Worm (Caenorhabditis elegans) whole organism, L4 larva: ENCODE measurements around the gene Y77E11A.23.

Experiments used
- T26A8.4 ChIP-seq: fragments of 200-800 bp; sonication (Bioruptor generic); IDR thresholded peaks from 2 replicates; pipeline ENCODE4 v1.3.6; 2022; ENCODE audit warnings: missing genetic modification characterization, missing compliant biosample characterization
- Y75B8A.6 ChIP-seq: fragments of 200-800 bp; sonication (Bioruptor generic); IDR thresholded peaks from 2 replicates; pipeline ENCODE4 v1.3.6; 2022; ENCODE audit warnings: missing genetic modification reagents, missing genetic modification characterization, missing compliant biosample characterization
- ZK546.5 ChIP-seq, 2 experiments: sonication (generic microtip); optimal IDR thresholded peaks; 2 replicates each; lab custom pipeline; 2017; ENCODE audit warnings: missing biosample characterization in 2 of 2, missing genetic modification characterization in 2 of 2
- ama-1 ChIP-seq: fragments of 150-350 bp; optimal IDR thresholded peaks from 2 replicates; lab custom pipeline; 2014; ENCODE audit warnings: inconsistent platforms, mixed read lengths
- ceh-20 ChIP-seq: fragments of 200-800 bp; sonication (Bioruptor generic); IDR thresholded peaks from 2 replicates; pipeline ENCODE4 v1.3.6; 2022; ENCODE audit warnings: missing genetic modification reagents, missing genetic modification characterization, missing compliant biosample characterization
- ceh-44 ChIP-seq: fragments of 200-800 bp; sonication (Bioruptor generic); IDR thresholded peaks from 2 replicates; pipeline ENCODE4 v1.3.6; 2022; ENCODE audit warnings: missing genetic modification reagents, missing genetic modification characterization, missing compliant biosample characterization
- ctbp-1 ChIP-seq: fragments of 200-800 bp; sonication (Bioruptor generic); IDR thresholded peaks from 2 replicates; pipeline ENCODE4 v1.3.6; 2022; ENCODE audit warnings: missing genetic modification reagents, missing genetic modification characterization, missing compliant biosample characterization
- daf-16 ChIP-seq, 3 experiments: sonication (generic microtip); optimal IDR thresholded peaks; 2 replicates each; lab custom pipeline; 2016 to 2017; ENCODE audit warnings: missing genetic modification characterization in 3 of 3, missing genetic modification reagents in 3 of 3, mild to moderate bottlenecking in 2 of 3, missing compliant biosample characterization in 2 of 3, missing biosample characterization in 1 of 3, moderate library complexity in 1 of 3
- dmd-6 ChIP-seq: fragments of 200-800 bp; sonication (Bioruptor generic); IDR thresholded peaks from 2 replicates; pipeline ENCODE4 v1.3.6; 2022; ENCODE audit warnings: missing genetic modification reagents, missing genetic modification characterization, missing compliant biosample characterization
- dmd-9 ChIP-seq: fragments of 200-800 bp; sonication (Bioruptor generic); IDR thresholded peaks from 2 replicates; pipeline ENCODE4 v1.3.6; 2022; ENCODE audit warnings: missing genetic modification reagents, missing genetic modification characterization, missing compliant biosample characterization
- dpl-1 ChIP-seq: fragments of 150-350 bp; optimal IDR thresholded peaks from 2 replicates; lab custom pipeline; 2014; ENCODE audit warnings: missing biosample characterization, missing genetic modification reagents, missing genetic modification characterization
- dve-1 ChIP-seq: sonication (generic microtip); optimal IDR thresholded peaks from 2 replicates; lab custom pipeline; 2017; ENCODE audit warnings: antibody characterized with exemption, mild to moderate bottlenecking, missing genetic modification characterization, missing compliant biosample characterization; ENCODE audit not compliant: insufficient read depth
- egl-43 ChIP-seq: fragments of 200-800 bp; sonication (Bioruptor generic); IDR thresholded peaks from 2 replicates; pipeline ENCODE4 v1.3.6; 2022; ENCODE audit warnings: missing genetic modification reagents, missing genetic modification characterization, missing compliant biosample characterization
- hif-1 ChIP-seq, 2 experiments: sonication (generic microtip); optimal IDR thresholded peaks; 2 replicates each; lab custom pipeline; 2016 to 2017; ENCODE audit warnings: missing compliant biosample characterization in 2 of 2, missing genetic modification characterization in 2 of 2, missing genetic modification reagents in 2 of 2, missing genotype in 2 of 2, mild to moderate bottlenecking in 1 of 2
- hlh-11 ChIP-seq: fragments of 200-800 bp; sonication (Bioruptor generic); optimal IDR thresholded peaks from 2 replicates; lab custom pipeline; 2018; ENCODE audit warnings: mild to moderate bottlenecking, missing genetic modification characterization, missing compliant biosample characterization
- hmg-1.1 ChIP-seq: fragments of 200-800 bp; sonication (Bioruptor generic); IDR thresholded peaks from 2 replicates; pipeline ENCODE4 v1.3.6; 2022; ENCODE audit warnings: missing genetic modification reagents, missing genetic modification characterization, missing compliant biosample characterization
- lin-38 ChIP-seq: fragments of 200-800 bp; sonication (Bioruptor generic); IDR thresholded peaks from 2 replicates; pipeline ENCODE4 v1.3.6; 2022; ENCODE audit warnings: missing genetic modification reagents, missing genetic modification characterization, missing compliant biosample characterization
- lir-3 ChIP-seq: sonication (generic microtip); optimal IDR thresholded peaks from 2 replicates; lab custom pipeline; 2016; ENCODE audit warnings: mild to moderate bottlenecking, missing genetic modification characterization, missing compliant biosample characterization
- lsy-2 ChIP-seq, 2 experiments: fragments of 150-350 bp in 1 of 2; sonication (generic microtip) in 1 of 2; optimal IDR thresholded peaks; 2 replicates each; lab custom pipeline; 2014 to 2017; ENCODE audit warnings: missing biosample characterization in 2 of 2, missing genetic modification characterization in 2 of 2
- madf-5 ChIP-seq, 2 experiments: fragments of 200-800 bp; sonication (Bioruptor generic); IDR thresholded peaks; 2 replicates each; pipeline ENCODE4 v1.3.6; 2022; ENCODE audit warnings: missing compliant biosample characterization in 2 of 2, missing genetic modification characterization in 2 of 2
- madf-9 ChIP-seq: fragments of 200-800 bp; sonication (Bioruptor generic); conservative IDR thresholded peaks from 2 replicates; pipeline ENCODE4 v1.3.6; 2022; ENCODE audit warnings: missing genetic modification reagents, missing genetic modification characterization, missing compliant biosample characterization
- mxl-3 ChIP-seq: fragments of 200-800 bp; sonication (Bioruptor generic); optimal IDR thresholded peaks from 2 replicates; lab custom pipeline; 2018; ENCODE audit warnings: mild to moderate bottlenecking, missing genetic modification characterization, missing compliant biosample characterization
- nhr-10 ChIP-seq: fragments of 150-350 bp; optimal IDR thresholded peaks from 2 replicates; lab custom pipeline; 2014; ENCODE audit warnings: missing biosample characterization, missing genetic modification characterization
- nhr-25 ChIP-seq: sonication (generic microtip); optimal IDR thresholded peaks from 2 replicates; lab custom pipeline; 2017; ENCODE audit warnings: missing genetic modification characterization, mild to moderate bottlenecking, missing compliant biosample characterization, antibody characterized with exemption, moderate library complexity, borderline replicate concordance; ENCODE audit not compliant: insufficient read depth
- nhr-42 ChIP-seq: fragments of 200-800 bp; sonication (Bioruptor generic); IDR thresholded peaks from 2 replicates; pipeline ENCODE4 v1.3.6; 2022; ENCODE audit warnings: missing genetic modification characterization, missing compliant biosample characterization
- pha-4 ChIP-seq, 2 experiments: fragments of 150-350 bp in 1 of 2; fragments of 200-800 bp in 1 of 2; sonication (Bioruptor generic) in 1 of 2; IDR thresholded peaks in 1 of 2; optimal IDR thresholded peaks in 1 of 2; 2 replicates each; pipeline versions ENCODE4 v1.3.6 to Lab custom; 2014 to 2022; ENCODE audit warnings: missing genetic modification characterization in 2 of 2, missing genetic modification reagents in 2 of 2, missing biosample characterization in 1 of 2, missing compliant biosample characterization in 1 of 2
- saeg-2 ChIP-seq: fragments of 200-800 bp; sonication (Bioruptor generic); IDR thresholded peaks from 2 replicates; pipeline ENCODE4 v1.3.6; 2022; ENCODE audit warnings: missing genetic modification reagents, missing genetic modification characterization, missing compliant biosample characterization
- sdz-12 ChIP-seq: fragments of 200-800 bp; sonication (Bioruptor generic); optimal IDR thresholded peaks from 2 replicates; lab custom pipeline; 2018; ENCODE audit warnings: mild to moderate bottlenecking, missing genetic modification characterization, missing compliant biosample characterization
- set-16 ChIP-seq: fragments of 200-800 bp; sonication (Bioruptor generic); IDR thresholded peaks from 2 replicates; pipeline ENCODE4 v1.3.6; 2022; ENCODE audit warnings: missing genetic modification reagents, missing genetic modification characterization, missing compliant biosample characterization
- snpc-1.2 ChIP-seq: fragments of 200-800 bp; sonication (Bioruptor generic); IDR thresholded peaks from 2 replicates; pipeline ENCODE4 v1.3.6; 2022; ENCODE audit warnings: missing genetic modification reagents, missing genetic modification characterization, missing compliant biosample characterization
- spr-3 ChIP-seq: fragments of 200-800 bp; sonication (Bioruptor generic); optimal IDR thresholded peaks from 2 replicates; lab custom pipeline; 2018; ENCODE audit warnings: mild to moderate bottlenecking, missing genetic modification characterization, missing compliant biosample characterization
- zip-2 ChIP-seq: fragments of 150-350 bp; optimal IDR thresholded peaks from 2 replicates; lab custom pipeline; 2014; ENCODE audit warnings: missing biosample characterization, missing genetic modification characterization
- ztf-11 ChIP-seq: fragments of 150-350 bp; optimal IDR thresholded peaks from 2 replicates; lab custom pipeline; 2014; ENCODE audit warnings: missing biosample characterization, missing genetic modification characterization

Y77E11A.23 gene

DNA sequence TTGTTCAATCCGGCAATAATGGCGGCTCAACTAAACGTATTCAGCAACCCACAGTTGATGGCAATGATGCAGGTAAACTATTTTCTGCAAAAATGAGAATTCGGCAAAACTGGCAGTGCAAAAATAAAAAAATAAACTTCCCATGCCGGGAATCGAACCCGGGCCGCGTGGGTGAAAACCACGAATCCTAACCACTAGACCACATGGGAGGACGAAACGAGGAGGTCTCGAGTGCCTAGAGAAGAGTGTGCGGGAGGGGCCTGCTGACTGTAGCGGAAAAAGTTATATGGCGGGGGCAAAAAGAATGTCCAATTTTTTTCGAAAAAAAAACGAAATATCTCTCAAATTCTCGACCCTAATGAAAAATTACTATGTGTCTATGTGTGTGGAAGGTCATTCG lies 42.1 kb downstream of the Y77E11A.23 start (continued):
- no peak for TF ChIP-seq ama-1 (lab: Kevin White, UChicago)
- 0 out of 2 replicates have a peak, but pooled peaks have one; percentile 26 for TF ChIP-seq ceh-44 (GFP tag; lab: Robert Waterston, UW)
- TF ChIP-seq madf-9, result peak; percentile 80
- no peak for TF ChIP-seq dmd-9 (GFP tag; lab: Robert Waterston, UW)
- TF ChIP-seq lir-3 (tag; lab: Kevin White, UChicago), result no peak
- no peak for TF ChIP-seq nhr-10
- no peak for TF ChIP-seq ZK546.5 (tag; optimal IDR thresholded peaks at IDR 0.05; lab: Kevin White, UChicago)
- TF ChIP-seq daf-16 (GFP tag; optimal IDR thresholded peaks at IDR 0.05; lab: Kevin White, UChicago), result peak in 1 of 2 experiments; percentile 13
- TF ChIP-seq daf-16 (tag; optimal IDR thresholded peaks at IDR 0.05; lab: Kevin White, UChicago), result peak; percentile 4
- TF ChIP-seq hif-1 (tag; optimal IDR thresholded peaks at IDR 0.05; lab: Kevin White, UChicago), result no peak

DNA sequence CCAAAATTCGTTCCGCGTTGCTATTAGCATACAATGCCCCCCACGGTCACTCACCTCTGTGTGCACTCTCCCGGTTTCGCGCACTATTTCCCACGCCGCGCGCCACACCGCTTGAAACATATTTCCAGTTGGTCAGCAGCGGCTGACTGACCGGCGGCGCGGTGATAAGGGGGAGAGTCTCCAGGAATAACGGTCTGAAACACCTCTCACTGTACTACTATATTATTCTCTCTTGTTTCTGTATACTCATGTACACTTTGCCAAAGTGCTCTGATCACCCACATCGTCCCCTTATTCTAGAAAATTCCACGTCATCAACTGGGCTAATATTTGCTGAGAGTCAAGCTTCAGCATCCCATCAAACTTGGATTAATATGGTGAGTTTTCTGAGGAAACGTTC lies 44.3 kb downstream of the Y77E11A.23 start, which contains the start of gene nhr-41:
TSS of gene nhr-41 (plus strand) at position 301 of the 400 bp plus-strand sequence.
- peak; percentile 38; the same call in 1 of the 2 replicates for TF ChIP-seq set-16 (GFP tag; lab: Robert Waterston, UW)
- no peak for TF ChIP-seq daf-16 (GFP tag; optimal IDR thresholded peaks at IDR 0.05; lab: Kevin White, UChicago)
- TF ChIP-seq daf-16 (tag; optimal IDR thresholded peaks at IDR 0.05; lab: Kevin White, UChicago), result peak; percentile 4
- no peak for TF ChIP-seq mxl-3
- TF ChIP-seq hlh-11 (tag; lab: Kevin White, UChicago), result peak; percentile 33

DNA sequence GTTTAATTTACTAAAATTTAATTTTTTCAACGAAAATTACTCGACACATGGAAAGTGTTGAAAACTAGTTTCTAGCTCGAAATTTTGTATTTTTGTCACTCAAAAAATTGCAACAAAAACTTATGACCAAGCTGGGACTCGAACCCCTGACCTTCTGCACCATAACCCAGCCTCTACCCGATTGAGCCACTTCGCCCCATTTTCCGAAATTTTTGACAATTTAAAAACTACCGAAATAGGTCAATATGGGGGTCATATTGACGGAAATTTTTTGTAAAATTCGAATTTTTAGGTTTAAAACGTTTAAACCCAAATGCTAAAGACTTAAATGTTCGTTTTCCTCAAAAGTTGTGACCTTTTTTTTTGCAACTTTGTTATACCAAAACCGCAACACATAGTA lies 44.7 kb downstream of the Y77E11A.23 start:
- no peak for TF ChIP-seq dpl-1 (GFP tag; lab: Kevin White, UChicago)
- no peak for TF ChIP-seq ceh-20 (GFP tag; lab: Robert Waterston, UW)
- no peak for TF ChIP-seq ctbp-1 (GFP tag; lab: Robert Waterston, UW)
- no peak for TF ChIP-seq sdz-12
- TF ChIP-seq T26A8.4 (GFP tag; lab: Robert Waterston, UW), result no peak
- TF ChIP-seq nhr-42 (GFP tag; lab: Robert Waterston, UW), result no peak
- TF ChIP-seq lsy-2 (tag; optimal IDR thresholded peaks at IDR 0.05; lab: Kevin White, UChicago), result no peak
- TF ChIP-seq egl-43 (GFP tag; lab: Robert Waterston, UW), result no peak
- TF ChIP-seq saeg-2 (GFP tag; lab: Robert Waterston, UW), result no peak

DNA sequence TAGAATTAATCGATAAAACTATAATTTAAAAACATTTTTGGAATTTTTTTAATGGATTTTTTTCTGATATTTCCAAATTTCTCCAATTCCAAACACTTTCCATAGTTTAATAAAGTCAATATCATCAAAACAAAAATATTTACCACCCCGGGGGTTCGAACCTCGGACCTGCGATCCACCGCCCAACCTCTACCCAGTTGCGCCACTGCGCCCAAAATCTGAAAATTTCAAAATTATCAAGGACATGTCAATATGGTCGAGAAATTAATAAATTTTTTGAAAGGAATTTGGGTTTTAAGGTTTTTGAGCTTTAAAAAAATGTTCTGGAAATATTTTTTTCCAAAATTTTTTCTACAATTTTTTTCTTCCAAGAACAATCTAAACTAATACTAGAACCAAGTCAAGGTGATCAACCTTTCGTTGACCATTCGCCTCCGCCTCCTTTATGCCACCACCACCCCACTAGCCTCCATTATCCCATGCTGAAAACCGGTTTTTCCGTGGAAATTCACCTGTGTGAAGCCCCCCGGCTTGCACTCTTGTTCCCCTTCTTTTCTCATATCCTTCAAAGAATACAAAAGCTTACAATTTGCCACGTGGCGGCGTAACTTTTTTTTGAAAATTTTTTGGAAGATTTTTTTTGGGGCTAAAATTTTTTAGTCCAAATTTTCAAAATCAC lies 48.4 kb downstream of the Y77E11A.23 start:
- no peak for TF ChIP-seq spr-3 (GFP tag; lab: Kevin White, UChicago)
- 0 out of 2 replicates have a peak, but pooled peaks have one; percentile 21 for TF ChIP-seq lin-38 (GFP tag; lab: Robert Waterston, UW)
- TF ChIP-seq zip-2 (tag; lab: Kevin White, UChicago), result no peak
- TF ChIP-seq hmg-1.1 (GFP tag; lab: Robert Waterston, UW), result 0 out of 2 replicates have a peak, but pooled peaks have one; percentile 10
- TF ChIP-seq dve-1, result no peak
- no peak for TF ChIP-seq ama-1 (lab: Kevin White, UChicago)
- TF ChIP-seq nhr-25, result no peak
- TF ChIP-seq Y75B8A.6 (GFP tag; lab: Robert Waterston, UW), result no peak

DNA sequence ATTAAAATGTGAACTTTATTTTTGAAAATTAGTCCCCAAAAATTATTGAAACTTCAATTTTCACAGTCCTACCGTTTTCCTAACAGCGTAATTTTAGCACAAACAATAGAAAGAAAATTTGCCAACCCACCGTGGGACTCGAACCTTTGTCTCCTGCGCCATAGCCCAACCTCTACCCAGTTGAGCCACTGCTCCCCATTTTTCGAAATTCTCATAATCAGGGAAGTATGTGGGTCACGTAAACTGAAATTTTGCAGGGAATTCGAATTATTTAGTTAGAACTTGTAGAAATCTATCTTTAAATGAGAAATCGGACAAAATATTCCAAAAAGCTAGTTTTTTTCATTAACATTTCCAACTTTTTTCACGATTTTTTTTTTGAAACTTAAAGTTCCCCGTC lies 49.8 kb downstream of the Y77E11A.23 start:
- no peak for TF ChIP-seq pha-4 (GFP tag; IDR thresholded peaks at IDR 0.05; lab: Robert Waterston, UW)
- TF ChIP-seq pha-4 (tag; optimal IDR thresholded peaks at IDR 0.05; lab: Kevin White, UChicago), result no peak
- TF ChIP-seq snpc-1.2, result no peak
- no peak for TF ChIP-seq madf-5 (GFP tag; IDR thresholded peaks at IDR 0.05; lab: Robert Waterston, UW)
- TF ChIP-seq sdz-12, result no peak
- no peak for TF ChIP-seq hif-1 (tag; optimal IDR thresholded peaks at IDR 0.05; lab: Kevin White, UChicago)
- no peak for TF ChIP-seq dmd-6 (GFP tag; lab: Robert Waterston, UW)
- TF ChIP-seq ztf-11, result no peak
